Worm (Caenorhabditis elegans) whole organism, early embryonic: ENCODE measurements around the gene D1046.16.
"Not testable (repeated sequence)": the region's sequence is repeated elsewhere in the genome, so short reads cannot be mapped to it uniquely, and the experiment has no call there.

Source experiments
- ama-1 ChIP-seq: fragments of 150-350 bp; optimal IDR thresholded peaks from 2 replicates; lab custom pipeline; 2014
- ceh-13 ChIP-seq: fragments of 200-800 bp; sonication (Bioruptor generic); optimal IDR thresholded peaks from 2 replicates; lab custom pipeline; 2018; ENCODE audit warnings: mild to moderate bottlenecking, missing genetic modification characterization, missing compliant biosample characterization
- flt-1 ChIP-seq: fragments of 200-800 bp; sonication (Bioruptor generic); IDR thresholded peaks from 2 replicates; pipeline ENCODE4 v1.3.6; 2022; ENCODE audit warnings: missing genetic modification characterization, missing compliant biosample characterization

ce11 chrIV:8964042-8964441 lies 42.1 kb downstream of the D1046.16 start:
- not testable (repeated sequence) for TF ChIP-seq ama-1 (lab: Kevin White, UChicago); ceh-13 (GFP tag; lab: Kevin White, UChicago)
- peak; percentile 87 for TF ChIP-seq flt-1 (GFP tag; lab: Robert Waterston, UW)
